Fruit fly (Drosophila melanogaster): ENCODE results near the gene comt.

Gene comt

DNA sequence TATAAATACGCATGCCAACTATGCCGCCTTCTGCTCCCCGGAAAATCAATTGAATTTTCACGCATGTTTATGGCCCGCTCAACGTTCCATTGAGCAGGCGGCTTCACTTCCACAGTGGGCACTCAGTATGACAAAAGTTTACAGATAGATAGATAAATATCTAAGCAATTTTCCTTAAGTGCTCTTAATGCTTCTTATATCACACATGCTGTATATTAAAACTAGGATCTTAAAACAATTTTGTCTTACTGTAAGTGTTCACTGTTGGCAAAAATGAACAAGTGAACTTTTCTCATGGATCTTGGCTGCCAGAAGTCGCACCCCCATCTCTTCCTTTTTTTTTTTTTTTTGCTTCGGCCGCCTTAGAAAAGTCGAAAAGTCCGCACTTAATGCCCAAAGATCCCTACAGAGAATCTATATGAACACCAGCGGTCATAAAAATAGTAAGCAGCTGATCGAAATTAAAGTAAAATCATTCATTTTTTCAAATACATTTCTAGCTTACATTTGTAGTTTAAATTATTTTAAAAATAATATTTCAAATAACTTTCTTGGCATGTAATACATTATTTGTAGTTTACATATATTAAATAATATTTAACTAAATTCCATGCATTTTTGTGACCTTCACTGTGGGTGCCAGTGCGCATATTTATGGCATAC is 5.6 kb upstream of the comt start (continued):
- peak; percentile 51; the same call in 1 of the 2 replicates for TF ChIP-seq chm (GFP tag; IDR thresholded peaks at IDR 0.05)
- no peak for TF ChIP-seq crp (GFP tag; optimal IDR thresholded peaks at IDR 0.05)
- no peak for TF ChIP-seq Lpt (GFP tag; optimal IDR thresholded peaks at IDR 0.05)
- TF ChIP-seq Meics (GFP tag; optimal IDR thresholded peaks at IDR 0.05): peak; percentile 31
- peak; percentile 53 for TF ChIP-seq CG18262 (tag; optimal IDR thresholded peaks at IDR 0.05)
- TF ChIP-seq HmgZ (tag; optimal IDR thresholded peaks at IDR 0.05): no peak
- peak; percentile 27 for TF ChIP-seq her (GFP tag; optimal IDR thresholded peaks at IDR 0.05)
- no peak for TF ChIP-seq unc-4 (GFP tag; IDR thresholded peaks at IDR 0.05; ENCODE audit: partially characterized antibody)
- peak; percentile 40 for TF ChIP-seq CG30403 (GFP tag; optimal IDR thresholded peaks at IDR 0.05)
- TF ChIP-seq CG2129 (GFP tag; IDR thresholded peaks at IDR 0.05; ENCODE audit: partially characterized antibody): no peak
- TF ChIP-seq dati (GFP tag; IDR thresholded peaks at IDR 0.05): no peak
- peak; percentile 31; the same call in 1 of the 2 replicates for TF ChIP-seq ap (GFP tag; IDR thresholded peaks at IDR 0.05)
- peak; percentile 25 for TF ChIP-seq CG5245 (GFP tag; optimal IDR thresholded peaks at IDR 0.05)
- no peak for TF ChIP-seq Doc2 (GFP tag; IDR thresholded peaks at IDR 0.05)
- TF ChIP-seq Pdp1 (GFP tag; optimal IDR thresholded peaks at IDR 0.05): peak; percentile 10 to 50
- peak; percentile 49; the same call in 1 of the 2 replicates for TF ChIP-seq Rx (GFP tag; IDR thresholded peaks at IDR 0.05)
- TF ChIP-seq E2f2 (GFP tag; IDR thresholded peaks at IDR 0.05): 0 out of 2 replicates have a peak, but pooled peaks have one; percentile 41
- no peak for TF ChIP-seq pan (optimal IDR thresholded peaks at IDR 0.05)
- peak in 1 of 2 experiments; percentile 66 for TF ChIP-seq pan (GFP tag; optimal IDR thresholded peaks at IDR 0.05 in 1 of 2, IDR thresholded peaks at IDR 0.05 in 1 of 2)
- TF ChIP-seq stc (GFP tag; IDR thresholded peaks at IDR 0.05): peak; percentile 52
- TF ChIP-seq NC2β (GFP tag; optimal IDR thresholded peaks at IDR 0.05): no peak
- no peak for TF ChIP-seq pzg (GFP tag; optimal IDR thresholded peaks at IDR 0.05)
- TF ChIP-seq Asciz (GFP tag; optimal IDR thresholded peaks at IDR 0.05): peak; percentile 11
- no peak for TF ChIP-seq az2 (GFP tag; optimal IDR thresholded peaks at IDR 0.05)
- peak; percentile 14 for TF ChIP-seq CG7556 (GFP tag; optimal IDR thresholded peaks at IDR 0.05)
- no peak for TF ChIP-seq eyg (GFP tag; optimal IDR thresholded peaks at IDR 0.05)
- TF ChIP-seq phol (tag; optimal IDR thresholded peaks at IDR 0.05): peak; percentile 35
- TF ChIP-seq slp2 (GFP tag; optimal IDR thresholded peaks at IDR 0.05): peak; percentile 37
- peak in 1 of 2 experiments; percentile 31 for TF ChIP-seq bsh (GFP tag; optimal IDR thresholded peaks at IDR 0.05)
- peak; percentile 31; the same call in 1 of the 2 replicates for TF ChIP-seq ssp (GFP tag; IDR thresholded peaks at IDR 0.05)
- TF ChIP-seq al (GFP tag; IDR thresholded peaks at IDR 0.05): no peak
- TF ChIP-seq CG8290 (GFP tag; optimal IDR thresholded peaks at IDR 0.05): no peak
- TF ChIP-seq CG8290 (tag; optimal IDR thresholded peaks at IDR 0.05): peak in 1 of 2 experiments; percentile 56
- TF ChIP-seq Abd-B (GFP tag; optimal IDR thresholded peaks at IDR 0.05): no peak
- TF ChIP-seq Optix (GFP tag; IDR thresholded peaks at IDR 0.05): peak; percentile 44; the same call in 1 of the 3 replicates
- TF ChIP-seq Vsx1 (GFP tag; optimal IDR thresholded peaks at IDR 0.05): no peak
- no peak for TF ChIP-seq NFAT (GFP tag; IDR thresholded peaks at IDR 0.05)
- TF ChIP-seq cad (GFP tag; optimal IDR thresholded peaks at IDR 0.05): no peak
- peak; percentile 2 for TF ChIP-seq da (GFP tag; optimal IDR thresholded peaks at IDR 0.05)
- TF ChIP-seq MBD-R2 (GFP tag; IDR thresholded peaks at IDR 0.05): no peak
- no peak for TF ChIP-seq sug (tag; optimal IDR thresholded peaks at IDR 0.05)
- peak; percentile 50 for TF ChIP-seq lilli (GFP tag; optimal IDR thresholded peaks at IDR 0.05)
- TF ChIP-seq Scr (GFP tag; IDR thresholded peaks at IDR 0.05; ENCODE audit: partially characterized antibody): no peak
- peak; percentile 21 for TF ChIP-seq chn (GFP tag; optimal IDR thresholded peaks at IDR 0.05)
- peak; percentile 51 for TF ChIP-seq CG7786 (GFP tag; optimal IDR thresholded peaks at IDR 0.05)
- TF ChIP-seq ATbp (GFP tag; optimal IDR thresholded peaks at IDR 0.05): peak; percentile 31
- no peak for TF ChIP-seq Dll (GFP tag; IDR thresholded peaks at IDR 0.05; ENCODE audit: partially characterized antibody)
- peak; percentile 12 for TF ChIP-seq CG3281 (GFP tag; optimal IDR thresholded peaks at IDR 0.05)
- peak; percentile 24 for TF ChIP-seq Sox100B (GFP tag; optimal IDR thresholded peaks at IDR 0.05)
- no peak for TF ChIP-seq jigr1 (GFP tag; IDR thresholded peaks at IDR 0.05)
